Worm (Caenorhabditis elegans): Measurements from ENCODE around the gene slc-28.1.
"Not testable (repeated sequence)": the region's sequence is repeated elsewhere in the genome, so short reads cannot be mapped to it uniquely, and the experiment has no call there.

Gene slc-28.1

DNA sequence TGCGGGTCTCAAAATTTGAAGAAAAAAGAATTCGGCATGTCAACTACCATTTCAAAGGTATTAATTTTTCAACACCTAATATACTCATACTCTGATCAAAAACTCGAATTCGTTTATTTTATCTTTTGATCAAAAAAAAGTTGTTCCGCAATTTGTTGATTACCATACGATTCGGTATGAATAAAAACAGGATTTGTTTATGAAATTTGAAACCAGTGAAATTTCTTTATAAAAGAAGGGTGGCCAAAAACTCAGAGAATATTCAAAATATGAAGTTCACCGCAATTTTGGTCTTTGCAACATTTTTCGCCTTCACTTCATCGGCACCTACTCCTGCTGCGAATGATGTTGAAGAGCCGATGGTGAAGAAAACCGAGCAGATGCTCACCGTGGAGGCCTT, 38.4 kb downstream of the slc-28.1 start, which contains the start of the genes C07G3.8 and C07G3.10:
Gene C07G3.8 (minus strand): TSS at position 101 of the 400 bp plus-strand sequence.
Gene C07G3.10 (plus strand): TSS at position 270 of the 400 bp plus-strand sequence.
- no peak for TF ChIP-seq nhr-12 (tag; optimal IDR thresholded peaks at IDR 0.05)
- no peak for TF ChIP-seq ztf-11 (tag; optimal IDR thresholded peaks at IDR 0.05)
- no peak for TF ChIP-seq tbx-8 (GFP tag; optimal IDR thresholded peaks at IDR 0.05)

DNA sequence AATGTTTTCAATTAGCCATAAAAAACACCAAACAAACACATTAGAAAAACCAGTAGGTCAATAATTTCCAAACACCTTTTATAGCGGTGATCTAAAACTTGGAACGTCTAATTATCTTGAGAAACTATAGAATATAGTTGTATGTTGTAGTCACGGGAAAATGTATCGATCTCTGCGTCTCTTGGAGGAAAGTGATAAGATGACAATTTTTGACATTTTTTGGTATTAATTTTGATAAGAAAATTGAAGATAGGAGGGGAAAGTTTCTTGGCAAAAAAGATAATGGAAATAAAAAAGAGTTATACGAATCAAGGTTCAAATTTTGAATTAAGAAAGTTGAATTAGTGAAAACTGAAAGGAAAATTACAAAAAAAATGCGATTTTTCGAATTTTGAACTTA, 42.1 kb downstream of the slc-28.1 start:
- TF ChIP-seq sptf-1 (tag; optimal IDR thresholded peaks at IDR 0.05) (no peak), unc-39 (tag; optimal IDR thresholded peaks at IDR 0.05) (no peak), ceh-83 (GFP tag; optimal IDR thresholded peaks at IDR 0.05) (no peak), blmp-1 (tag; optimal IDR thresholded peaks at IDR 0.05) (no peak), ztf-11 (tag; optimal IDR thresholded peaks at IDR 0.05) (no peak), ham-2 (GFP tag; optimal IDR thresholded peaks at IDR 0.05) (no peak), flh-1 (GFP tag; optimal IDR thresholded peaks at IDR 0.05) (no peak), drap-1 (GFP tag; optimal IDR thresholded peaks at IDR 0.05) (no peak), elt-1 (tag; optimal IDR thresholded peaks at IDR 0.05; ENCODE audit: borderline replicate concordance, insufficient read depth) (no peak), tbx-8 (GFP tag; optimal IDR thresholded peaks at IDR 0.05) (no peak), nhr-12 (tag; optimal IDR thresholded peaks at IDR 0.05) (no peak), nhr-76 (tag; optimal IDR thresholded peaks at IDR 0.05) (no peak), mab-5 (tag; optimal IDR thresholded peaks at IDR 0.05) (no peak), snpc-4 (tag; optimal IDR thresholded peaks at IDR 0.05) (no peak), lin-32 (GFP tag; optimal IDR thresholded peaks at IDR 0.05) (no peak), cnd-1 (tag; optimal IDR thresholded peaks at IDR 0.05) (no peak), elt-3 (tag; optimal IDR thresholded peaks at IDR 0.05) (no peak), mls-2 (tag; optimal IDR thresholded peaks at IDR 0.05) (no peak), M03D4.4 (tag; optimal IDR thresholded peaks at IDR 0.05) (no peak)

DNA sequence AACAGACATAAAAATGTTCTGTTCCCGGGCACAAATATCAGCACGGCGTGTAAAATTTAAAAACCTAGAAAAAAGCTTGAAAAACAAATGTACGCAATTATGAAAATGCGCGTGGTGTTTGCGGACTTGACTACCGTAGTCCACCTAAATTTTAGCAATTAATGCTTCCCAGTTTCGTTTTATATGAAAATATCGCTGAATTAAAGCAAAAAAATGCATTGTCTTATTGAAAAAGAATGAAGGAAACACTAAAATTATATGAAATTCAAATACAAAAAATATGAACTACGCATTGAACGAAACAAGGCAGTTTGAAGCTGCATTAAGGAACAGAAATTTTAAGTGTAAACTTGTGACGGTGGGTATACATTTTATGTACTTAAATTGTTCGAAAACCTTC, 42.6 kb downstream of the slc-28.1 start, which contains the start of gene ugt-64:
Gene ugt-64 (minus strand): TSS at position 101 of the 400 bp plus-strand sequence.
- not testable (repeated sequence) for TF ChIP-seq zip-8 (tag; optimal IDR thresholded peaks at IDR 0.05); flh-1 (GFP tag; optimal IDR thresholded peaks at IDR 0.05); mab-5 (tag; optimal IDR thresholded peaks at IDR 0.05)

DNA sequence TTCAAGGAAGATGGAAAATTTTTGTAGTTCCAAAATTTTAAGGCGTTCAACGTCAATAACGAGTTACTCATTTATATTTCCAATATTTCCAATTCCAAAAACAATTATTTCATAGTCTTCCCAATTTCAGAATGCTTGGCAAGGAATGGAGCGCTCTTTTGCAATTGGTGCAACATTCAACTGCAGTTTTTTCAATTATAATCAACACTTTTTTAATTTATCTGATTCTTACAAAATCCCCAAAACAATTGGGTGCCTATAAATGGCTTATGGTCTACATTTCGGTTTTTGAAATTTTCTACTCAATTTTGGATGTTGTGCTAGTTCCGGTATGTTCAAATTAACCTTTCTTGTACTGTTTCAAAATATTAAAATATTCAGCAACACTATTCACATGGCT, 44.1 kb downstream of the slc-28.1 start, which contains the start of gene str-225:
Gene str-225 (plus strand): TSS at position 132 of the 400 bp plus-strand sequence.
- TF ChIP-seq ham-2 (GFP tag; optimal IDR thresholded peaks at IDR 0.05) (no peak), zip-8 (tag; optimal IDR thresholded peaks at IDR 0.05) (no peak), flh-1 (GFP tag; optimal IDR thresholded peaks at IDR 0.05) (no peak), tbx-8 (GFP tag; optimal IDR thresholded peaks at IDR 0.05) (no peak), nhr-12 (tag; optimal IDR thresholded peaks at IDR 0.05) (no peak), unc-120 (tag; optimal IDR thresholded peaks at IDR 0.05; ENCODE audit: poor library complexity, severe bottlenecking) (no peak), mls-2 (tag; optimal IDR thresholded peaks at IDR 0.05) (no peak), ztf-11 (tag; optimal IDR thresholded peaks at IDR 0.05) (no peak), mep-1 (tag; optimal IDR thresholded peaks at IDR 0.05) (no peak), nhr-2 (tag; optimal IDR thresholded peaks at IDR 0.05) (no peak), lin-32 (GFP tag; optimal IDR thresholded peaks at IDR 0.05) (no peak), pha-4 (tag; optimal IDR thresholded peaks at IDR 0.05) (no peak), elt-1 (tag; optimal IDR thresholded peaks at IDR 0.05; ENCODE audit: borderline replicate concordance, insufficient read depth) (no peak), lin-13 (tag; optimal IDR thresholded peaks at IDR 0.05) (no peak), blmp-1 (tag; optimal IDR thresholded peaks at IDR 0.05) (no peak), mab-5 (tag; optimal IDR thresholded peaks at IDR 0.05) (no peak), nhr-76 (tag; optimal IDR thresholded peaks at IDR 0.05) (no peak), unc-62 (GFP tag; optimal IDR thresholded peaks at IDR 0.05) (no peak)

DNA sequence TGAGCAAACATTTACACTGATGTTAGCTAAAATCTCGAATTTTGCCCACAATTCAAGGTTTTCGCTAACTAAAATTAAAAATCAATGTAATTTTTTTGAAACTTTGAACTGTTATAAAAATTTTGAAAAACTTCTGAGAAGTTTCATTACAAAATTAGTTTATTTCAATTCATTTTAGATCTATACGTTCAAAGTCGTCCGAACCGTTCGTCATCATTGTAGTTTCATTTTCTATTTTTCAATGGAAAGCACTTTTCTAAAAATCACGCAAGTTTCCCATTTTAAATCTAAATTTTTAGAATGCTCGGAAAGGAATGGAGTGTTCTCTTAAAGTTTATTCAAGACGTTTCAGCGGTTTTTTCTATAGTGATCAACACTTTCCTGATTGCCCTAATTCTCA, 46.3 kb downstream of the slc-28.1 start, which contains the start of gene str-228:
Gene str-228 (plus strand): TSS at position 301 of the 400 bp plus-strand sequence.
- no peak for TF ChIP-seq pha-4 (tag; optimal IDR thresholded peaks at IDR 0.05)
- no peak for TF ChIP-seq lsy-2 (tag; optimal IDR thresholded peaks at IDR 0.05)
- TF ChIP-seq unc-62 (GFP tag; optimal IDR thresholded peaks at IDR 0.05): no peak
- TF ChIP-seq nhr-28 (tag; optimal IDR thresholded peaks at IDR 0.05): no peak
- no peak for TF ChIP-seq sem-2 (GFP tag; optimal IDR thresholded peaks at IDR 0.05)
- TF ChIP-seq unc-120 (tag; optimal IDR thresholded peaks at IDR 0.05; ENCODE audit: poor library complexity, severe bottlenecking): no peak
- no peak for TF ChIP-seq bed-3 (GFP tag; optimal IDR thresholded peaks at IDR 0.05)

Measured in whole organism, mixed stage, embryonic.